Worm (Caenorhabditis elegans) whole organism, mixed stage, embryonic: ENCODE results near the gene pod-1.

Experiments
- lin-13 ChIP-seq: fragments of 150-350 bp; optimal IDR thresholded peaks from 2 replicates; lab custom pipeline; 2014; ENCODE audit warnings: missing biosample characterization, missing genetic modification characterization
- nhr-12 ChIP-seq: fragments of 150-350 bp; optimal IDR thresholded peaks from 2 replicates; lab custom pipeline; 2014; ENCODE audit warnings: missing biosample characterization, missing genetic modification characterization
- nhr-76 ChIP-seq: sonication (generic microtip); optimal IDR thresholded peaks from 2 replicates; lab custom pipeline; 2017; ENCODE audit warnings: missing biosample characterization, missing genetic modification characterization
- snpc-4 ChIP-seq: fragments of 150-350 bp; optimal IDR thresholded peaks from 2 replicates; lab custom pipeline; 2014; ENCODE audit warnings: missing biosample characterization, missing genetic modification characterization
- unc-62 ChIP-seq: fragments of 150-350 bp; optimal IDR thresholded peaks from 2 replicates; lab custom pipeline; 2014; ENCODE audit warnings: missing biosample characterization, missing genetic modification reagents, missing genetic modification characterization

ce11 chrIII:13546537-13546936 is 22.6 kb upstream of the pod-1 start, which contains the start of gene Y76A2B.4:
- TF ChIP-seq nhr-12 (tag; lab: Kevin White, UChicago) (no peak), lin-13 (tag; lab: Kevin White, UChicago) (no peak), nhr-76 (tag; lab: Kevin White, UChicago) (no peak), unc-62 (GFP tag; lab: Kevin White, UChicago) (no peak), snpc-4 (tag; lab: Kevin White, UChicago) (no peak)
